Fruit fly (Drosophila melanogaster): Measurements from ENCODE around the gene Ank2.

Gene Ank2

dm6 chr3L:7614226-7614625 lies 104.0 kb downstream of the Ank2 start:
- no peak for TF ChIP-seq noc (tag; optimal IDR thresholded peaks at IDR 0.05)

DNA sequence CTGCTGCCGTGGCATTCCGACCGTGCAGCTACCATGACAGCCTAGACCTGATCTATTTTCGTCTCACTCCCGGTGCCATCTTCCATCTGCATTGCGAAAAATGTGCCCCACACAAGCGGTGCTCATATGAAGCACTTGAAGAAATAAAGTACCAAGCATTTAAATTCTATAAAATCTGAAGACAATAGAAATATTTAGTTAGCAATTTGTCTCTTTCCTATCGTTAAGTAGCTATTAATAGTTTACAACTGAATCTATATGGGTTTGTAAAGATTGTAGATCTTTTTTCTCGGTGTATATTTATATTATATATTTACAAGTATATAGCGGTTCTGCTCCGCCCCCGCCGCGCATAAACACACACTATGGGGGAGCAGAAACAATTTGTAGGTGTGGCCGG lies 107.0 kb downstream of the Ank2 start:
- TF ChIP-seq noc (tag; optimal IDR thresholded peaks at IDR 0.05): no peak

dm6 chr3L:7610522-7610921 lies 107.7 kb downstream of the Ank2 start:
- TF ChIP-seq noc (tag; optimal IDR thresholded peaks at IDR 0.05): no peak

- TF ChIP-seq noc (tag; optimal IDR thresholded peaks at IDR 0.05): no peak
These were observed 111.7 kb downstream of the Ank2 start for dm6 chr3L:7606336-7607001.
